Fruit fly (Drosophila melanogaster): ENCODE results near the gene H2.0.

Gene H2.0

dm6 chr2L:6060210-6060609 lies 41.0 kb upstream of the H2.0 start, which contains the start of gene CG34180:
CG34180 (plus strand) TSS chr2L:6060510.
- no peak for TF ChIP-seq Pif1A (GFP tag; optimal IDR thresholded peaks at IDR 0.05)
- TF ChIP-seq gl (tag; optimal IDR thresholded peaks at IDR 0.05), result no peak
- no peak for TF ChIP-seq CG10348 (GFP tag; IDR thresholded peaks at IDR 0.05)
- TF ChIP-seq CG17806 (tag; optimal IDR thresholded peaks at IDR 0.05), result no peak
- TF ChIP-seq CG12605 (GFP tag; IDR thresholded peaks at IDR 0.05), result no peak
- TF ChIP-seq CG34367 (tag; optimal IDR thresholded peaks at IDR 0.05), result no peak

- TF ChIP-seq CG8159 (tag; optimal IDR thresholded peaks at IDR 0.05) (no peak), CG9948 (tag; optimal IDR thresholded peaks at IDR 0.05) (no peak), CG4496 (GFP tag; IDR thresholded peaks at IDR 0.05) (0 out of 3 replicates have a peak, but pooled peaks have one; percentile 42), CG14655 (GFP tag; optimal IDR thresholded peaks at IDR 0.05) (no peak), rn (GFP tag; IDR thresholded peaks at IDR 0.05) (no peak), fd96Ca (GFP tag; IDR thresholded peaks at IDR 0.05) (no peak), EcR (GFP tag; optimal IDR thresholded peaks at IDR 0.05) (no peak), CG32121 (GFP tag; IDR thresholded peaks at IDR 0.05) (peak; percentile 19; the same call in 1 of the 2 replicates), Pif1A (GFP tag; optimal IDR thresholded peaks at IDR 0.05) (no peak), CG17806 (tag; optimal IDR thresholded peaks at IDR 0.05) (no peak), CG8301 (tag; optimal IDR thresholded peaks at IDR 0.05) (no peak), CG34367 (tag; optimal IDR thresholded peaks at IDR 0.05) (no peak), CG13204 (GFP tag; optimal IDR thresholded peaks at IDR 0.05) (peak; percentile 9), CG15710 (tag; optimal IDR thresholded peaks at IDR 0.05) (no peak), D1 (tag; optimal IDR thresholded peaks at IDR 0.05) (no peak), gl (tag; optimal IDR thresholded peaks at IDR 0.05) (peak; percentile 26), Ets98B (GFP tag; IDR thresholded peaks at IDR 0.05) (peak; percentile 28; the same call in 1 of the 2 replicates), Snoo (tag; optimal IDR thresholded peaks at IDR 0.05) (no peak), Pif1B (GFP tag; optimal IDR thresholded peaks at IDR 0.05) (no peak), CG12605 (GFP tag; IDR thresholded peaks at IDR 0.05) (0 out of 2 replicates have a peak, but pooled peaks have one; percentile 11), CG10348 (GFP tag; IDR thresholded peaks at IDR 0.05) (no peak)
Measured at dm6 chr2L:6053874-6054469, 34.8 kb upstream of the H2.0 start, which contains the start of gene CG13995. CG13995 (plus strand) TSS chr2L:6054302.

dm6 chr2L:6051212-6051621 lies 32.0 kb upstream of the H2.0 start:
- TF ChIP-seq Ets98B (GFP tag; IDR thresholded peaks at IDR 0.05) (peak; percentile 97), CG8159 (tag; optimal IDR thresholded peaks at IDR 0.05) (peak; percentile 94), CG15710 (tag; optimal IDR thresholded peaks at IDR 0.05) (peak; percentile 94), CG8301 (tag; optimal IDR thresholded peaks at IDR 0.05) (peak; percentile 97), CG17806 (tag; optimal IDR thresholded peaks at IDR 0.05) (peak; percentile 93), CG4496 (GFP tag; IDR thresholded peaks at IDR 0.05) (peak; percentile 96), D1 (tag; optimal IDR thresholded peaks at IDR 0.05) (no peak), Snoo (tag; optimal IDR thresholded peaks at IDR 0.05) (peak; percentile 96), CG13204 (GFP tag; optimal IDR thresholded peaks at IDR 0.05) (peak; percentile 93), CG12605 (GFP tag; IDR thresholded peaks at IDR 0.05) (peak; percentile 97), CG34367 (tag; optimal IDR thresholded peaks at IDR 0.05) (peak; percentile 94), Pif1A (GFP tag; optimal IDR thresholded peaks at IDR 0.05) (peak; percentile 98), rn (GFP tag; IDR thresholded peaks at IDR 0.05) (peak; percentile 65; the same call in 1 of the 2 replicates), gl (tag; optimal IDR thresholded peaks at IDR 0.05) (peak; percentile 93), CG10348 (GFP tag; IDR thresholded peaks at IDR 0.05) (no peak), CG9948 (tag; optimal IDR thresholded peaks at IDR 0.05) (peak; percentile 90), fd96Ca (GFP tag; IDR thresholded peaks at IDR 0.05) (peak; percentile 94), Pif1B (GFP tag; optimal IDR thresholded peaks at IDR 0.05) (peak; percentile 96), EcR (GFP tag; optimal IDR thresholded peaks at IDR 0.05) (peak; percentile 72), CG14655 (GFP tag; optimal IDR thresholded peaks at IDR 0.05) (peak; percentile 93), CG32121 (GFP tag; IDR thresholded peaks at IDR 0.05) (peak; percentile 95)

- TF ChIP-seq CG8159 (tag; optimal IDR thresholded peaks at IDR 0.05), result no peak
- peak; percentile 8; the same call in 1 of the 3 replicates for TF ChIP-seq CG4496 (GFP tag; IDR thresholded peaks at IDR 0.05)
- TF ChIP-seq CG13204 (GFP tag; optimal IDR thresholded peaks at IDR 0.05), result no peak
- TF ChIP-seq CG34367 (tag; optimal IDR thresholded peaks at IDR 0.05), result no peak
- TF ChIP-seq CG10348 (GFP tag; IDR thresholded peaks at IDR 0.05), result no peak
- TF ChIP-seq rn (GFP tag; IDR thresholded peaks at IDR 0.05), result no peak
- no peak for TF ChIP-seq Snoo (tag; optimal IDR thresholded peaks at IDR 0.05)
Measured at dm6 chr2L:6050575-6050974, 31.4 kb upstream of the H2.0 start, which contains the start of gene CG9135. CG9135 (plus strand) TSS chr2L:6050800.

- TF ChIP-seq gl (tag; optimal IDR thresholded peaks at IDR 0.05), result no peak
Measured at dm6 chr2L:6048542-6048941, 29.3 kb upstream of the H2.0 start, which contains the start of the genes CG34179 and slmo. CG34179 (minus strand) TSS chr2L:6048706. slmo (minus strand) TSS chr2L:6048706.

- TF ChIP-seq CG4496 (GFP tag; IDR thresholded peaks at IDR 0.05) (peak; percentile 50; the same call in 1 of the 3 replicates), CG15710 (tag; optimal IDR thresholded peaks at IDR 0.05) (peak; percentile 2), Snoo (tag; optimal IDR thresholded peaks at IDR 0.05) (peak; percentile 24), Ets98B (GFP tag; IDR thresholded peaks at IDR 0.05) (peak; percentile 32; the same call in 1 of the 2 replicates), CG8159 (tag; optimal IDR thresholded peaks at IDR 0.05) (peak; percentile 7), CG13204 (GFP tag; optimal IDR thresholded peaks at IDR 0.05) (no peak), Pif1B (GFP tag; optimal IDR thresholded peaks at IDR 0.05) (peak; percentile 17), CG12605 (GFP tag; IDR thresholded peaks at IDR 0.05) (no peak)
Measured at dm6 chr2L:6047528-6048160, 28.4 kb upstream of the H2.0 start, which contains the start of gene IPIP. IPIP (plus strand) TSS chr2L:6048002.
